Fruit fly (Drosophila melanogaster) whole organism, prepupa: ENCODE results near the gene CG8560.

ENCODE experiments used
- CG11294 ChIP-seq: fragments of 200-800 bp; sonication (Bioruptor generic); IDR thresholded peaks from 2 replicates; pipeline ENCODE4 v1.3.6; 2022; ENCODE audit warnings: missing biosample characterization, missing genetic modification characterization
- CG16779 ChIP-seq: fragments of 200-800 bp; sonication (Bioruptor generic); optimal IDR thresholded peaks from 3 replicates; lab custom pipeline; 2017; ENCODE audit warnings: missing biosample characterization, mild to moderate bottlenecking, missing genetic modification characterization
- CG32006 ChIP-seq: fragments of 200-800 bp; sonication (Bioruptor generic); optimal IDR thresholded peaks from 3 replicates; lab custom pipeline; 2017; ENCODE audit warnings: missing biosample characterization, mild to moderate bottlenecking, missing genetic modification characterization
- CG6854 ChIP-seq: fragments of 200-800 bp; sonication (Bioruptor generic); optimal IDR thresholded peaks from 2 replicates; lab custom pipeline; 2017; ENCODE audit warnings: missing biosample characterization, mild to moderate bottlenecking, missing genetic modification characterization
- CG7368 ChIP-seq: fragments of 200-800 bp; sonication (Bioruptor generic); optimal IDR thresholded peaks from 3 replicates; lab custom pipeline; 2016; ENCODE audit warnings: missing biosample characterization, missing genetic modification characterization
- Eip78C ChIP-seq: fragments of 200-800 bp; sonication (Bioruptor generic); peaks from one replicate; lab custom pipeline; 2016; ENCODE audit warnings: missing biosample characterization, missing genetic modification characterization
- OdsH ChIP-seq: fragments of 200-800 bp; sonication (Bioruptor generic); optimal IDR thresholded peaks from 3 replicates; lab custom pipeline; 2016; ENCODE audit warnings: missing biosample characterization, missing genetic modification characterization
- Sox15 ChIP-seq: fragments of 200-800 bp; sonication (Bioruptor generic); optimal IDR thresholded peaks from 3 replicates; lab custom pipeline; 2016; ENCODE audit warnings: missing biosample characterization, missing genetic modification characterization
- achi ChIP-seq: fragments of 200-800 bp; sonication (Bioruptor generic); optimal IDR thresholded peaks from 3 replicates; lab custom pipeline; 2016; ENCODE audit warnings: missing biosample characterization, missing genetic modification characterization
- acj6 ChIP-seq: fragments of 200-800 bp; sonication (Bioruptor generic); optimal IDR thresholded peaks from 3 replicates; lab custom pipeline; 2016; ENCODE audit warnings: missing biosample characterization, missing genetic modification characterization
- salr ChIP-seq, 2 experiments: fragments of 200-800 bp; sonication (Bioruptor generic); optimal IDR thresholded peaks; 3 replicates each; lab custom pipeline; 2016 to 2018; ENCODE audit warnings: missing biosample characterization in 2 of 2, missing genetic modification characterization in 2 of 2, mild to moderate bottlenecking in 1 of 2
- topi ChIP-seq: fragments of 200-800 bp; sonication (Bioruptor generic); optimal IDR thresholded peaks from 3 replicates; lab custom pipeline; 2016; ENCODE audit warnings: missing biosample characterization, missing genetic modification characterization

DNA sequence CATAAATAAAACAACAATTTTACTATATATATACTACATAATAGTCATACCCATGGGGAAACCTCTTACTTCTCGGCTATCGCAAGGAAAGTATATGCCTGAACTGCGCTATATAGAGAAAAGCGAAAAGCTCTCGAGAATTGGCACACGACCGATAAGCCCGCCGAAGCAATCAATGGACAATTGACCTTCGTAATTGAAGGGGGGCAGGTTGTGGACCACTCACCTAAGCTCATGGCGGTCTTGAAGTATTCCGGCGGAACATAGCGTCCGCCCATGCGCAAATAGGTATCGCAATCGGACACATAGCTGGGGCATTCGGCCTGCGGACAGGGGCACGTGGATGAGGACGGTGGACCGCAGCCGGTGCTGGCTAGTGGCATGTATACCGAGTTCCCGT is 23.6 kb downstream of the CG8560 start:
- TF ChIP-seq OdsH (GFP tag; lab: Kevin White, UChicago): no peak
- no peak for TF ChIP-seq CG6854 (GFP tag; lab: Kevin White, UChicago)
- no peak for TF ChIP-seq achi (GFP tag; lab: Kevin White, UChicago)
- TF ChIP-seq salr (GFP tag; optimal IDR thresholded peaks at IDR 0.05; lab: Kevin White, UChicago): no peak
- TF ChIP-seq acj6 (GFP tag; lab: Kevin White, UChicago): no peak
- TF ChIP-seq CG32006 (GFP tag; lab: Kevin White, UChicago): no peak
- TF ChIP-seq CG11294: no peak
- no peak for TF ChIP-seq topi (GFP tag; lab: Kevin White, UChicago)
- TF ChIP-seq CG7368: no peak
- no peak for TF ChIP-seq Sox15
- TF ChIP-seq Eip78C (GFP tag; lab: Kevin White, UChicago): no peak
- TF ChIP-seq CG16779 (tag; lab: Kevin White, UChicago): no peak
